Fruit fly (Drosophila melanogaster) ovary, adult (tissue): ENCODE measurements around the gene CG33110.

Experiments
- CG17801 ChIP-seq: fragments of 200-800 bp; optimal IDR thresholded peaks from 2 replicates; lab custom pipeline; 2019; ENCODE audit warnings: missing biosample characterization, mild to moderate bottlenecking, missing genetic modification characterization, moderate library complexity; ENCODE audit not compliant: partially characterized antibody

Gene CG33110

dm6 chr3R:22569888-22570287 lies at the start of gene CG33110:
TSS of gene CG33110 (plus strand) at chr3R:22570188.
- no peak for TF ChIP-seq CG17801 (GFP tag; lab: Kevin White, UChicago)

- no peak for TF ChIP-seq CG17801 (GFP tag; lab: Kevin White, UChicago)
Observed at dm6 chr3R:22520481-22520880, 49.5 kb upstream of the CG33110 start.

- no peak for TF ChIP-seq CG17801 (GFP tag; lab: Kevin White, UChicago)
Observed at dm6 chr3R:22522042-22522441, 47.9 kb upstream of the CG33110 start.

- TF ChIP-seq CG17801 (GFP tag; lab: Kevin White, UChicago): no peak
Observed at dm6 chr3R:22522859-22523258, 47.1 kb upstream of the CG33110 start.

dm6 chr3R:22524344-22525072 lies 45.5 kb upstream of the CG33110 start:
- TF ChIP-seq CG17801 (GFP tag; lab: Kevin White, UChicago): no peak

- TF ChIP-seq CG17801 (GFP tag; lab: Kevin White, UChicago): no peak
Observed at dm6 chr3R:22525073-22525413, 44.9 kb upstream of the CG33110 start.

- TF ChIP-seq CG17801 (GFP tag; lab: Kevin White, UChicago): peak; percentile 21
Observed at dm6 chr3R:22525546-22526352, 44.2 kb upstream of the CG33110 start.

- TF ChIP-seq CG17801 (GFP tag; lab: Kevin White, UChicago): no peak
Observed at dm6 chr3R:22526353-22526907, 43.6 kb upstream of the CG33110 start.

dm6 chr3R:22527192-22527591 lies 42.8 kb upstream of the CG33110 start:
- TF ChIP-seq CG17801 (GFP tag; lab: Kevin White, UChicago): no peak

- no peak for TF ChIP-seq CG17801 (GFP tag; lab: Kevin White, UChicago)
Observed at dm6 chr3R:22527636-22528148, 42.3 kb upstream of the CG33110 start.

- peak; percentile 57 for TF ChIP-seq CG17801 (GFP tag; lab: Kevin White, UChicago)
Observed at dm6 chr3R:22528264-22529158, 41.5 kb upstream of the CG33110 start, which contains the start of gene CG5346. TSS of gene CG5346 (minus strand) at chr3R:22528663.

- peak; percentile 29 for TF ChIP-seq CG17801 (GFP tag; lab: Kevin White, UChicago)
Observed at dm6 chr3R:22530305-22530704, 39.7 kb upstream of the CG33110 start, which contains the start of gene CG33099. TSS of gene CG33099 (minus strand) at chr3R:22530572.

dm6 chr3R:22531801-22532200 lies 38.2 kb upstream of the CG33110 start, which contains the start of gene CG33093:
TSS of gene CG33093 (minus strand) at chr3R:22531922.
- no peak for TF ChIP-seq CG17801 (GFP tag; lab: Kevin White, UChicago)
